Worm (Caenorhabditis elegans): Measurements from ENCODE around the gene C04G6.4.

- TF ChIP-seq snpc-4 (tag; optimal IDR thresholded peaks at IDR 0.05) (no peak), duxl-1 (tag; optimal IDR thresholded peaks at IDR 0.05; ENCODE audit: poor library complexity) (no peak), daf-8 (GFP tag; IDR thresholded peaks at IDR 0.05) (no peak), daf-16 (GFP tag; optimal IDR thresholded peaks at IDR 0.05) (no peak), daf-16 (tag; optimal IDR thresholded peaks at IDR 0.05) (no peak), madf-9 (GFP tag; conservative IDR thresholded peaks at IDR 0.05) (no peak), mdl-1 (tag; optimal IDR thresholded peaks at IDR 0.05) (no peak), nhr-77 (tag; optimal IDR thresholded peaks at IDR 0.05) (no peak), nhr-76 (tag; optimal IDR thresholded peaks at IDR 0.05) (no peak), lin-39 (tag; optimal IDR thresholded peaks at IDR 0.05) (no peak)
Observed at ce11 chrII:5112082-5112481, 28.8 kb upstream of the C04G6.4 start, which contains the start of gene F09C12.8.
